Fruit fly (Drosophila melanogaster): ENCODE data around the gene Vti1b.

Vti1b gene

DNA sequence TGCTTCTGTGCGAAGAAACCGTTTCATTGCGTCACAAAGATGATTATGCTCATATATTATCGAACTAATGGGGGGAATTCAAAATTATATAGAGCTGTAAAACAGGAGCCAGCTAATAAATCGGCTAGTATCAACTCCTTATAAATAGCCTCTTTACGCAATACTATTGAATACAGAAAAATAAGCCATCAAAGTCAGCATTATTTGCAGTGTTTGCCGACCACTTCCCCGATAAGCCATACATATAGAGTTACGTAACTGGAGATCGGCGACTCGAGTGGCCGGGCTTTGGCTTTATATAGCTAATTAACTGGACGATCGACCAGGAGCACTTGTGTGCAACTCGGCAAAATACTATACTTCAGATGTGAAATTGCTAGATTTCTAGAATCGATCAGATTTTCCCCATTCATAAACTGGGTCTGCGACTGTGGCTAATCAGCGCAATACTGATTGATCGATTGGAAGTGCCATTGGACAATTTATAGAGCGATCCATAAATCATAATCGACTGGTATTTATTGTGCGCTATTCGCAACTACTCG, 1.1 kb downstream of the Vti1b start:
- TF ChIP-seq D1 (tag; optimal IDR thresholded peaks at IDR 0.05) (no peak), fd96Ca (GFP tag; IDR thresholded peaks at IDR 0.05) (peak; percentile 70; the same call in 2 of the 3 replicates), CG12605 (GFP tag; IDR thresholded peaks at IDR 0.05) (peak; percentile 57), CG15710 (tag; optimal IDR thresholded peaks at IDR 0.05) (no peak), CG4496 (GFP tag; IDR thresholded peaks at IDR 0.05) (peak; percentile 41; the same call in 2 of the 3 replicates), Ets98B (GFP tag; IDR thresholded peaks at IDR 0.05) (peak; percentile 55)

DNA sequence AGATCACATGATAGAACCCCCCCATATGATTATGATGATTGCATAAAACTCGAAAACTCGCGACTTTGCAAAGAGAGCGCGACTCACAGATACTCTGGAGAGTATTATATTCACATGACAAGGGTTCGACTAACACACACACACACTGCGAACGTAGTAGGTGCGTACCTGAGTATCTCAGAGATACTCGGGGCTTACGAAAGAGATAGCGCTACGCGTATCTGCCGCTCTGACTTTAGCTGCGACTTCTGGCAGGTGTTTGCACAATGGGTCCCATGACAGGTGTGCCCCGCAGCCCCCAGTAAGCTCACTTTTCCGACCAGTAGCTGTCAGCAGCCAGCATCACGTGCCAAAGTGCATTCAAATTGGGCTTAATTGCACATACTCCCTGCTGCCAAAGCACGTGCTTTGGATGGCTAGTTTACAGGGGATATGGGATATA, 1.7 kb downstream of the Vti1b start:
- TF ChIP-seq CG13204 (GFP tag; optimal IDR thresholded peaks at IDR 0.05) (peak; percentile 15), CG9948 (tag; optimal IDR thresholded peaks at IDR 0.05) (no peak), CG15710 (tag; optimal IDR thresholded peaks at IDR 0.05) (no peak), Snoo (tag; optimal IDR thresholded peaks at IDR 0.05) (no peak), gl (tag; optimal IDR thresholded peaks at IDR 0.05) (no peak), Ets98B (GFP tag; IDR thresholded peaks at IDR 0.05) (no peak), CG10348 (GFP tag; IDR thresholded peaks at IDR 0.05) (no peak), fd96Ca (GFP tag; IDR thresholded peaks at IDR 0.05) (peak; percentile 6; the same call in 1 of the 3 replicates), Pif1B (GFP tag; optimal IDR thresholded peaks at IDR 0.05) (no peak), CG8159 (tag; optimal IDR thresholded peaks at IDR 0.05) (no peak), EcR (GFP tag; optimal IDR thresholded peaks at IDR 0.05) (peak; percentile 7), CG8301 (tag; optimal IDR thresholded peaks at IDR 0.05) (no peak), CG4496 (GFP tag; IDR thresholded peaks at IDR 0.05) (no peak)

DNA sequence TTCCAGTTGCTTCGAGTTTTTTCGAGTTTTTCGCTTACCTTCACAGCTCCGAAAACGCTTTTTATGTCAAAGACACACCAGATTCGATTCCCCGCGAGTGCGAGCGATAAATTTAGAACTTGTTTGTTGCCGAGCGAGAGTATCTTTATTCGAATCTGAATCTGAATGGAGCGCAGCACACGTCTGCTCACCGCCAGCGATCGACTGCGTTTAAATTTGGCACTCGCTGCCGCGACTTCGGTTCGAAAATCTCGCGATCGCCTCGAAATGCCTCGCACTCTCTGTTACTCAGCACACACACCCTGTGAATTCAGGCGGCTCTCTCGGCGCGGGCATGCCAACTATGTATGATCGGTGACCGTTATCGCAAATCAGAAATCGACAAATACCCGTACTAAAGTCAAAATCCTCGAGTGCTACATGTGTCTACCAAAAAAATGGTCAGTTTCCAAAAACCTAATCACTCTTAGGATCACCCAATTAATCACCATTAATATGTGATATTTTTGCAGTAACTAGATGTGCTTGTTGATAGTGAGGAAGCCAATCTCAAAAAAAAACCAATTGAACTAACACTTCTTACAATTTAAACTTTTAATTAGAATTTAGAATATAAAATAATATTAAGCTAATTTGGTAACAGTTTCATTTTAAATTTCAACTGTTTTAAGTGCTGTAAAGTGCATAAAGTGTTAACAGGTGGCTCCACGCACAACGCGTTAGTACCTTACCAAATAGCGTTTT, 2.3 kb downstream of the Vti1b start, which contains the start of gene Vha100-2:
TSS of gene Vha100-2 (minus strand) at position 216 of the 744 bp plus-strand sequence.
- no peak for TF ChIP-seq EcR (GFP tag; optimal IDR thresholded peaks at IDR 0.05)
- TF ChIP-seq fd96Ca (GFP tag; IDR thresholded peaks at IDR 0.05), result peak; percentile 29; the same call in 1 of the 3 replicates
- no peak for TF ChIP-seq CG17806 (tag; optimal IDR thresholded peaks at IDR 0.05)
- TF ChIP-seq Ets98B (GFP tag; IDR thresholded peaks at IDR 0.05), result peak; percentile 73
- peak; percentile 49 for TF ChIP-seq CG32121 (GFP tag; IDR thresholded peaks at IDR 0.05)
- peak; percentile 51; the same call in 1 of the 2 replicates for TF ChIP-seq CG12605 (GFP tag; IDR thresholded peaks at IDR 0.05)
- TF ChIP-seq gl (tag; optimal IDR thresholded peaks at IDR 0.05), result no peak
- TF ChIP-seq CG4496 (GFP tag; IDR thresholded peaks at IDR 0.05), result peak; percentile 70; the same call in 2 of the 3 replicates
- peak; percentile 38 for TF ChIP-seq CG14655 (GFP tag; optimal IDR thresholded peaks at IDR 0.05)
- peak; percentile 5 for TF ChIP-seq CG8159 (tag; optimal IDR thresholded peaks at IDR 0.05)

DNA sequence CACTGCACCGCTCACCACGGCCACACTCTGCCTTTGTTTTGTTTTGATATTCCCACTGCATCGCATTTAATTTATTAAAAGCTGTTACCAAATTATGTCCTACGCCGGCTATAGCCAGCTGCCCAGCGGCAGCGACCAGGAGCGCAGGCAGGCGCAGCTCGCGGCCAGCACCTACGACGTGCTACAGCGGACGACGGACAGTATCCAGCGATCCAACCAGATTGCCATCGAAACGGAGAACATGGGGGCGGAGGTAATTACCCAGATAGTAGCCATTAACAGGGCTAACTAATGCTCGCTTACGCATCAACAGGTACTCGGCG, 2.9 kb downstream of the Vti1b start:
- TF ChIP-seq D1 (tag; optimal IDR thresholded peaks at IDR 0.05) (no peak), CG32121 (GFP tag; IDR thresholded peaks at IDR 0.05) (no peak), fd96Ca (GFP tag; IDR thresholded peaks at IDR 0.05) (no peak), CG4496 (GFP tag; IDR thresholded peaks at IDR 0.05) (0 out of 3 replicates have a peak, but pooled peaks have one; percentile 21), CG12605 (GFP tag; IDR thresholded peaks at IDR 0.05) (no peak)

DNA sequence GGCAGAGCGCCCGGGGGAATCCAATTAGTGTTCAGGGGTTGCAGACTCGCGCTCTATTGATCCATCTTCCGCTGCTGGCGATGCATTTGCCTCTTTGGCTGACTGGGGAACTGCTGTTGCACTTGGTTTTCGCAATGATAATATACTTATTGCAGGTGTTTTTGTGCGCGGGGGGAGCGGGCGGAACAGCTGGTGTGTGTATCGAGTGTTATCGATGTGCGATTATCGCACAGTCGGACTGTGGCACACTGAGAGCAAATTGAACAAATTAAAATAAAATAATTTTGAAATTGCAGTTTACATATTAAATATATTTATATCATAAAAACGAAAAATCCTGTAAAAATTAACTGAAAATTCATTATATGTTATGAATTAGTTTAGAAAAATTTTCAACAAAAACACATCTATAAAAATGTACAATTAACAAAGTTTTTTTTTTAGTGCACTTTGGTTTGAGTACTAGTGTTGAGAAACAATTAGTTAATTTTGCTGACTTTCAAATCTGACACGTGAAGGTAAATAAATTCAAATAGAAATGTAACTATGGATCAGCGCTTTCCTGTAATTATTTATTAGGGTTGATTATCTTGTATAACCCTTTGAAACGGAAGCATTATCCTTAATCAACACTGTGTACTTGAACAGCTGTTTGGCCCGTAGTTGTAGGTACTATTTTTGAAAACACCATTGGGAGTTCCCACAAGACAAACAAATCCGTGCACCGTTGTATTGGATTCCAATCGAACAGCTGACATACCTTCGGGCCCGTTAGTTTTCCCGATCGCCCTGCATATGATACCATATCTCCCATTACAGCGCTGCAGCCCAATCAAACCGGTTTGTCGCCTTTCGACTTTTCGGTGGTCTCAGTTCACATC, 6.0 kb downstream of the Vti1b start, which contains the start of the genes Wdr37 and koko:
TSS of gene Wdr37 (minus strand) at position 168 of the 881 bp plus-strand sequence.
TSS of gene koko (plus strand) at position 478 of the 881 bp plus-strand sequence.
- TF ChIP-seq CG9948 (tag; optimal IDR thresholded peaks at IDR 0.05) (peak; percentile 96), Ets98B (GFP tag; IDR thresholded peaks at IDR 0.05) (peak; percentile 94), EcR (GFP tag; optimal IDR thresholded peaks at IDR 0.05) (peak; percentile 18), CG8301 (tag; optimal IDR thresholded peaks at IDR 0.05) (peak; percentile 92), fd96Ca (GFP tag; IDR thresholded peaks at IDR 0.05) (peak; percentile 92), CG8159 (tag; optimal IDR thresholded peaks at IDR 0.05) (peak; percentile 98), Pif1B (GFP tag; optimal IDR thresholded peaks at IDR 0.05) (peak; percentile 91), Snoo (tag; optimal IDR thresholded peaks at IDR 0.05) (peak; percentile 94), CG34367 (tag; optimal IDR thresholded peaks at IDR 0.05) (peak; percentile 92), CG12605 (GFP tag; IDR thresholded peaks at IDR 0.05) (peak; percentile 98), D1 (tag; optimal IDR thresholded peaks at IDR 0.05) (no peak), Pif1A (GFP tag; optimal IDR thresholded peaks at IDR 0.05) (peak; percentile 84), CG10348 (GFP tag; IDR thresholded peaks at IDR 0.05) (peak; percentile 85), rn (GFP tag; IDR thresholded peaks at IDR 0.05) (peak; percentile 95), CG4496 (GFP tag; IDR thresholded peaks at IDR 0.05) (peak; percentile 94), CG32121 (GFP tag; IDR thresholded peaks at IDR 0.05) (peak; percentile 98), gl (tag; optimal IDR thresholded peaks at IDR 0.05) (peak; percentile 62), CG13204 (GFP tag; optimal IDR thresholded peaks at IDR 0.05) (no peak), CG15710 (tag; optimal IDR thresholded peaks at IDR 0.05) (peak; percentile 98), CG17806 (tag; optimal IDR thresholded peaks at IDR 0.05) (peak; percentile 97), CG14655 (GFP tag; optimal IDR thresholded peaks at IDR 0.05) (peak; percentile 94)
